Fruit fly (Drosophila melanogaster): Measurements from ENCODE around the gene Crk.
A peak's percentile ranks its signal among the peaks of the same experiment; 100 is the strongest.

Crk gene

DNA sequence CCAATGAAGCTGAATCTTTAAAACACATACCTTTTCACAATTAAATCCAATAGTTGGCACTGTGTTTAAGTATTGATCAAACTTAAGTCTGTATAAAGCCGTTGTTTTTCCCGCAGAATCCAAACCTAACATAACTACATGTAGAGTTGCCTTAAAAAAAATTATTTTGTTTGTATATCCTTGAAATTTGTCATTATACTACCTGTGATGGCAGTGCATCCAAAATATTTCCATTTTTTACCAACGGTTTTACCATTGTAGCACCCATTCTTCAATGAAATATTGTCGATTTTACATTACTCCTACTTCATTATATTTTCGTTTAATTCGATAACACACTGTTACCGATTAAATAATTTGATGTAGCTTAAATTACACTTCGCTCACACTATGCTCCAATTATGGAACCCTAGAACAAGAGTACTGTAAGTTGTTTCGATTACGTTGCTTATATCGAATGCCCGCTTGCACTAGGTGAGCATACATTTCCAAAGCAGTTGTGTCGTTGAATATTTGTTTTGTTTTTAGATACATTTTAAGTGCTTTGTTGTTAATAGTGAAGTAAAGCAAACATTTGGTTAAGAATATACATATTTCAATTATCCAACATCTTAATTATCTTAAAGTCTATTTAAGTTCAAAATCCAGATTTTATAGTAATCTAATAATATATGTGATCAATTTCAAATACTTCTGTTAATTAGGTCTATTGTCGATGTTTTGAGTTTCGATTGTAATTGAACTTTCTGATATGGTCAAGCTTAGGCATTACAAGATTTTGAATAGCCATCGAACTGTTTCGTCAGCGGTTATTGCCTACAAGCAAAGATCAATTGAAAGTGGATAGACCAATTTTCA lies 30.7 kb upstream of the Crk start, which contains the start of gene Arl4 (continued):
- peak in 1 of 2 experiments; percentile 15 for TF ChIP-seq Hr78 (GFP tag; optimal IDR thresholded peaks at IDR 0.05)
- peak; percentile 36 for TF ChIP-seq fu2 (GFP tag; optimal IDR thresholded peaks at IDR 0.05)
- TF ChIP-seq ash1 (GFP tag; optimal IDR thresholded peaks at IDR 0.05), result no peak
- no peak for TF ChIP-seq CG9797 (GFP tag; optimal IDR thresholded peaks at IDR 0.05)
- no peak for TF ChIP-seq CG6813 (GFP tag; optimal IDR thresholded peaks at IDR 0.05)
- no peak for TF ChIP-seq cg (GFP tag; optimal IDR thresholded peaks at IDR 0.05)
- TF ChIP-seq wek (GFP tag; optimal IDR thresholded peaks at IDR 0.05), result peak; percentile 30
- peak; percentile 25 for TF ChIP-seq CG33213 (GFP tag; optimal IDR thresholded peaks at IDR 0.05)
- peak; percentile 78 for TF ChIP-seq CG8290 (GFP tag; optimal IDR thresholded peaks at IDR 0.05)
- peak; percentile 69 to 92 for TF ChIP-seq CG8290 (tag; optimal IDR thresholded peaks at IDR 0.05)
- no peak for TF ChIP-seq CTCF (GFP tag; optimal IDR thresholded peaks at IDR 0.05)
- no peak for TF ChIP-seq pan (optimal IDR thresholded peaks at IDR 0.05)
- no peak for TF ChIP-seq pan (GFP tag; optimal IDR thresholded peaks at IDR 0.05 in 1 of 2, IDR thresholded peaks at IDR 0.05 in 1 of 2)
- TF ChIP-seq ro (GFP tag; IDR thresholded peaks at IDR 0.05), result no peak
- no peak for TF ChIP-seq zf30C (GFP tag; optimal IDR thresholded peaks at IDR 0.05)
- no peak for TF ChIP-seq ttk (GFP tag; IDR thresholded peaks at IDR 0.05)
- no peak for TF ChIP-seq Dll (GFP tag; IDR thresholded peaks at IDR 0.05; ENCODE audit: partially characterized antibody)
- no peak for TF ChIP-seq CrebB (tag; optimal IDR thresholded peaks at IDR 0.05)
- TF ChIP-seq Nf-YB (GFP tag; optimal IDR thresholded peaks at IDR 0.05), result no peak
- TF ChIP-seq sug (tag; optimal IDR thresholded peaks at IDR 0.05), result no peak
- TF ChIP-seq CG18262 (tag; optimal IDR thresholded peaks at IDR 0.05), result no peak
- no peak for TF ChIP-seq CG13775 (GFP tag; optimal IDR thresholded peaks at IDR 0.05)
- no peak for TF ChIP-seq Rx (GFP tag; IDR thresholded peaks at IDR 0.05)
- TF ChIP-seq Sry-β (GFP tag; optimal IDR thresholded peaks at IDR 0.05), result peak; percentile 47
- no peak for TF ChIP-seq emc (GFP tag; optimal IDR thresholded peaks at IDR 0.05)
- TF ChIP-seq grau (tag; optimal IDR thresholded peaks at IDR 0.05), result no peak
- TF ChIP-seq CG17802 (tag; optimal IDR thresholded peaks at IDR 0.05), result peak; percentile 98
- no peak for TF ChIP-seq sd (tag; optimal IDR thresholded peaks at IDR 0.05)
- no peak for TF ChIP-seq CG6765 (GFP tag; optimal IDR thresholded peaks at IDR 0.05)
- no peak for TF ChIP-seq Oaz (GFP tag; IDR thresholded peaks at IDR 0.05)
- peak; percentile 63 for TF ChIP-seq BEAF-32 (GFP tag; optimal IDR thresholded peaks at IDR 0.05)
- peak; percentile 3 for TF ChIP-seq CG2712 (tag; optimal IDR thresholded peaks at IDR 0.05)
- no peak for TF ChIP-seq CG8944 (GFP tag; optimal IDR thresholded peaks at IDR 0.05)
- no peak for TF ChIP-seq crc (GFP tag; optimal IDR thresholded peaks at IDR 0.05)
- no peak for TF ChIP-seq CG7556 (GFP tag; optimal IDR thresholded peaks at IDR 0.05)
- peak; percentile 94 for TF ChIP-seq CG10431 (GFP tag; optimal IDR thresholded peaks at IDR 0.05)
- no peak for TF ChIP-seq Vsx1 (GFP tag; optimal IDR thresholded peaks at IDR 0.05)
- peak; percentile 28 for TF ChIP-seq gfzf (GFP tag; optimal IDR thresholded peaks at IDR 0.05)
- peak; percentile 16 for TF ChIP-seq zfh2 (GFP tag; optimal IDR thresholded peaks at IDR 0.05)
- no peak for TF ChIP-seq ken (GFP tag; IDR thresholded peaks at IDR 0.05)
- TF ChIP-seq h (optimal IDR thresholded peaks at IDR 0.05), result no peak
- TF ChIP-seq phol (tag; optimal IDR thresholded peaks at IDR 0.05), result peak; percentile 67
- TF ChIP-seq HLHmδ (GFP tag; optimal IDR thresholded peaks at IDR 0.05), result no peak
- TF ChIP-seq sc (optimal IDR thresholded peaks at IDR 0.05), result no peak
- TF ChIP-seq sc (GFP tag; optimal IDR thresholded peaks at IDR 0.05), result no peak
- peak; percentile 8 to 11 for TF ChIP-seq dpn (GFP tag; optimal IDR thresholded peaks at IDR 0.05)
- TF ChIP-seq CG1529 (GFP tag; optimal IDR thresholded peaks at IDR 0.05), result no peak
- TF ChIP-seq CG5245 (GFP tag; optimal IDR thresholded peaks at IDR 0.05), result no peak
- TF ChIP-seq lilli (GFP tag; optimal IDR thresholded peaks at IDR 0.05), result no peak
- TF ChIP-seq CG30403 (GFP tag; optimal IDR thresholded peaks at IDR 0.05), result peak; percentile 5
- no peak for TF ChIP-seq CG10654 (GFP tag; optimal IDR thresholded peaks at IDR 0.05)

All from whole organism, embryonic.